Worm (Caenorhabditis elegans): Measurements from ENCODE around the gene Y22D7AL.3.

Y22D7AL.3 gene

DNA sequence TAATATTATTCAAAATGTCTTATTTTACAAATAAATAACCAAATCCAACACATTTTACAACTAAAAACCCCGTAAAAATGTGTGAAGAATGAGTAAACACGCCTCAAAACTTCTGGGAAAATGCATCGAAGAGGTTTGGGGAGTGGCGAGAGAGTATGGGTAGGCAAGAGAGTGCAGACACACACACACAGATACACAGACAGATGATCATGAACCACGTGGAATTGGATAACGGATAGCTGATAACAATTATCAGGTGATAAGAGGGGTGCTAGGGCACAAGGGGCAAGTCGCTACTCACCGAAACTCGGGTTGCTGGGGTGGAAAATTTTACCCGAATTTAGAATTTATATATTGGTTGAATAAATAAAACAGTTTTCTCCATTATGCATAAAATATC lies 41.0 kb downstream of the Y22D7AL.3 start (continued):
- TF ChIP-seq tbx-2 (tag; optimal IDR thresholded peaks at IDR 0.05) (peak; percentile 45), unc-130 (tag; optimal IDR thresholded peaks at IDR 0.05) (peak; percentile 80), ceh-63 (GFP tag; optimal IDR thresholded peaks at IDR 0.05) (no peak), elt-3 (tag; optimal IDR thresholded peaks at IDR 0.05) (peak in 2 of 6 experiments; percentile 63 to 79), swsn-7 (tag; optimal IDR thresholded peaks at IDR 0.05) (peak; percentile 28), pax-3 (tag; optimal IDR thresholded peaks at IDR 0.05) (no peak), lin-35 (GFP tag; optimal IDR thresholded peaks at IDR 0.05) (peak in 1 of 2 experiments; percentile 44), ztf-4 (tag; optimal IDR thresholded peaks at IDR 0.05) (peak; percentile 19), ceh-88 (GFP tag; IDR thresholded peaks at IDR 0.05) (no peak), nhr-77 (tag; optimal IDR thresholded peaks at IDR 0.05) (peak; percentile 24), egl-13 (tag; optimal IDR thresholded peaks at IDR 0.05) (no peak), lin-14 (GFP tag; optimal IDR thresholded peaks at IDR 0.05) (peak; percentile 84), snu-23 (GFP tag; optimal IDR thresholded peaks at IDR 0.05) (no peak), fkh-8 (tag; optimal IDR thresholded peaks at IDR 0.05) (peak; percentile 60), mdl-1 (tag; optimal IDR thresholded peaks at IDR 0.05) (peak in 1 of 2 experiments; percentile 94), nhr-90 (tag; optimal IDR thresholded peaks at IDR 0.05; ENCODE audit: poor library complexity) (peak; percentile 54), blmp-1 (tag; optimal IDR thresholded peaks at IDR 0.05) (peak; percentile 4), unc-30 (tag; optimal IDR thresholded peaks at IDR 0.05) (no peak), C34B4.2 (tag; optimal IDR thresholded peaks at IDR 0.05) (no peak)

DNA sequence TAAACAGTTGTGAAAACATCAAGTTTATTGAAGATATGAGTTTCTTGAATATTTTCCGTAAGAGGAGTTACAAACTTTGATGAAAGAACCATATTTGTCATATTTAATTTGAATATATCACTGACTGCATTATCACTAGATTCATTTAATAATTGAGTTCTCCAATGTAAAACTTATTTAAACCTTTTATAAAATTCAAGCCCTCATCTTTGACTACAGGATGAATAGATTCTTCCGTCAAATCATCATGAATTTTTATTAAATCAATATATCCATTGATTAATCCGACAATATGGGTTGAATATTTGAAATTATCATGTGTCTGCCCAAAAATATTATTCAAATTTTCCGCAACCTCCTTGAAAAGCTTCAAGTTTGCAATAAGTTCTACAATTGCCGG lies 46.7 kb downstream of the Y22D7AL.3 start, which contains the start of gene Y22D7AR.7:
TSS of gene Y22D7AR.7 (minus strand) at position 101 of the 400 bp plus-strand sequence.
- TF ChIP-seq skn-1 (tag; optimal IDR thresholded peaks at IDR 0.05) (no peak), nhr-85 (tag) (peak; percentile 47), C34B4.2 (tag; optimal IDR thresholded peaks at IDR 0.05) (no peak)

DNA sequence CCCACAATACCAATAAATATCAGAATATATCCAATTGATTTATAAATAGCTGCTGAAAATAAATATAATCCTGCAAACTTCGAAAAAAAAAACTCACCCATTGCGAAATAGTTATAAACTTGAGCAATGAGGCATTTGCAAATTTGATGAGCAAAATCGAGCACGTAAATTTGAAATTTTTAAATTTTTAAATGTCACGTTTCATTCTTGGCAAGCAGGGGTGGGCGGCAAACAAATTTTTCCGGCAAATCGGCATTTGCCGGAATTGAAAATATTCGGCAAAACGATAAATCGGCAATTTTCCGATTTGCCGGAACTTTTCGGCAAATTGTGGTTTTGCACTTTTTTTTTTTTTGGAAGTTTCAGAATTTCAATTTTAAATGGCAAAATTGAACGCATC lies 48.7 kb downstream of the Y22D7AL.3 start, which contains the start of gene Y22D7AR.14:
TSS of gene Y22D7AR.14 (minus strand) at position 101 of the 400 bp plus-strand sequence.
- no peak for TF ChIP-seq lin-35 (GFP tag; optimal IDR thresholded peaks at IDR 0.05)
- no peak for TF ChIP-seq fkh-4 (tag; optimal IDR thresholded peaks at IDR 0.05; ENCODE audit: borderline replicate concordance)
- no peak for TF ChIP-seq unc-30 (tag; optimal IDR thresholded peaks at IDR 0.05)
- TF ChIP-seq nhr-19 (GFP tag; conservative IDR thresholded peaks at IDR 0.05) = no peak
- no peak for TF ChIP-seq pag-3 (tag; optimal IDR thresholded peaks at IDR 0.05; ENCODE audit: borderline replicate concordance, insufficient read depth)
- TF ChIP-seq ceh-82 (tag; optimal IDR thresholded peaks at IDR 0.05) = no peak
- TF ChIP-seq fkh-8 (tag; optimal IDR thresholded peaks at IDR 0.05) = no peak

Measured in whole organism, L1 larva.